Worm (Caenorhabditis elegans) whole organism, early embryonic: Measurements from ENCODE around the gene srsx-18.

Experiments used
- B0310.2 ChIP-seq: sonication (generic microtip); optimal IDR thresholded peaks from 2 replicates; lab custom pipeline; 2016; ENCODE audit warnings: mild to moderate bottlenecking, missing genetic modification characterization, missing compliant biosample characterization
- F13C5.2 ChIP-seq: sonication (generic microtip); optimal IDR thresholded peaks from 2 replicates; lab custom pipeline; 2017; ENCODE audit warnings: mild to moderate bottlenecking, missing genetic modification characterization, inconsistent platforms, missing compliant biosample characterization
- aly-1 ChIP-seq: sonication (generic microtip); optimal IDR thresholded peaks from 2 replicates; lab custom pipeline; 2016; ENCODE audit warnings: missing genetic modification characterization, missing compliant biosample characterization
- ama-1 ChIP-seq: fragments of 150-350 bp; optimal IDR thresholded peaks from 2 replicates; lab custom pipeline; 2014
- ceh-13 ChIP-seq: fragments of 200-800 bp; sonication (Bioruptor generic); optimal IDR thresholded peaks from 2 replicates; lab custom pipeline; 2018; ENCODE audit warnings: mild to moderate bottlenecking, missing genetic modification characterization, missing compliant biosample characterization
- ceh-36 ChIP-seq: sonication (generic microtip); optimal IDR thresholded peaks from 2 replicates; lab custom pipeline; 2016; ENCODE audit warnings: missing genetic modification characterization, inconsistent platforms, missing compliant biosample characterization
- ets-7 ChIP-seq: sonication (generic microtip); optimal IDR thresholded peaks from 2 replicates; lab custom pipeline; 2016; ENCODE audit warnings: missing genotype, missing genetic modification characterization, missing compliant biosample characterization
- flt-1 ChIP-seq: fragments of 200-800 bp; sonication (Bioruptor generic); IDR thresholded peaks from 2 replicates; pipeline ENCODE4 v1.3.6; 2022; ENCODE audit warnings: missing genetic modification characterization, missing compliant biosample characterization
- hmbx-1 ChIP-seq: sonication (generic microtip); optimal IDR thresholded peaks from 2 replicates; lab custom pipeline; 2016; ENCODE audit warnings: mild to moderate bottlenecking, missing genetic modification characterization, missing compliant biosample characterization
- hmg-4 ChIP-seq: fragments of 200-800 bp; sonication (Bioruptor generic); optimal IDR thresholded peaks from 2 replicates; lab custom pipeline; 2018; ENCODE audit warnings: mild to moderate bottlenecking, missing genetic modification characterization, missing compliant biosample characterization
- hnd-1 ChIP-seq: sonication (generic microtip); optimal IDR thresholded peaks from 2 replicates; lab custom pipeline; 2016; ENCODE audit warnings: missing genetic modification characterization, missing compliant biosample characterization
- pes-1 ChIP-seq: fragments of 200-800 bp; sonication (Bioruptor generic); IDR thresholded peaks from 2 replicates; pipeline ENCODE4 v1.3.6; 2022; ENCODE audit warnings: missing genetic modification reagents, missing genetic modification characterization, missing compliant biosample characterization
- scrt-1 ChIP-seq: fragments of 200-800 bp; sonication (Bioruptor generic); IDR thresholded peaks from 2 replicates; pipeline ENCODE4 v1.3.6; 2022; ENCODE audit warnings: missing genetic modification characterization, missing compliant biosample characterization
- sea-1 ChIP-seq: fragments of 200-800 bp; sonication (Bioruptor generic); conservative IDR thresholded peaks from 2 replicates; pipeline ENCODE4 v1.3.6; 2022; ENCODE audit warnings: missing genetic modification characterization, missing compliant biosample characterization
- tbx-11 ChIP-seq: fragments of 200-800 bp; sonication (Bioruptor generic); IDR thresholded peaks from 2 replicates; pipeline ENCODE4 v1.3.6; 2022; ENCODE audit warnings: missing genetic modification characterization, missing compliant biosample characterization
- tbx-37 ChIP-seq: fragments of 200-800 bp; sonication (Bioruptor generic); conservative IDR thresholded peaks from 2 replicates; pipeline ENCODE4 v1.3.6; 2022; ENCODE audit warnings: missing genetic modification reagents, missing genetic modification characterization, missing compliant biosample characterization
- tra-4 ChIP-seq: sonication (generic microtip); optimal IDR thresholded peaks from 2 replicates; lab custom pipeline; 2017; ENCODE audit warnings: missing genetic modification characterization, missing compliant biosample characterization

srsx-18 gene

ce11 chrV:5919887-5920286 is 2.4 kb upstream of the srsx-18 start, which contains the start of gene C04E6.12:
C04E6.12 (minus strand) TSS chrV:5919987.
- TF ChIP-seq scrt-1 (GFP tag; lab: Robert Waterston, UW), result no peak
- no peak for TF ChIP-seq hmbx-1 (tag; lab: Kevin White, UChicago)
- no peak for TF ChIP-seq ama-1 (lab: Kevin White, UChicago)
- no peak for TF ChIP-seq tra-4 (tag; lab: Kevin White, UChicago)
- TF ChIP-seq sea-1, result no peak
- no peak for TF ChIP-seq ceh-13 (GFP tag; lab: Kevin White, UChicago)
- no peak for TF ChIP-seq pes-1 (GFP tag; lab: Robert Waterston, UW)
- TF ChIP-seq tbx-11 (GFP tag; lab: Robert Waterston, UW), result no peak
- no peak for TF ChIP-seq ceh-36 (tag; lab: Kevin White, UChicago)
- no peak for TF ChIP-seq hmg-4 (GFP tag; lab: Kevin White, UChicago)
- no peak for TF ChIP-seq flt-1 (GFP tag; lab: Robert Waterston, UW)
- no peak for TF ChIP-seq F13C5.2 (tag; lab: Kevin White, UChicago)
- TF ChIP-seq aly-1 (tag; lab: Kevin White, UChicago), result no peak
- no peak for TF ChIP-seq tbx-37
- no peak for TF ChIP-seq B0310.2 (tag; lab: Kevin White, UChicago)
- no peak for TF ChIP-seq ets-7 (tag; lab: Kevin White, UChicago)
- TF ChIP-seq hnd-1 (tag; lab: Kevin White, UChicago), result no peak

ce11 chrV:5921761-5922160 is 575 bp upstream of the srsx-18 start:
- TF ChIP-seq pes-1 (GFP tag; lab: Robert Waterston, UW) (no peak), hmbx-1 (tag; lab: Kevin White, UChicago) (no peak), aly-1 (tag; lab: Kevin White, UChicago) (no peak), hmg-4 (GFP tag; lab: Kevin White, UChicago) (no peak), ceh-13 (GFP tag; lab: Kevin White, UChicago) (no peak), B0310.2 (tag; lab: Kevin White, UChicago) (no peak), ets-7 (tag; lab: Kevin White, UChicago) (no peak), tra-4 (tag; lab: Kevin White, UChicago) (no peak), F13C5.2 (tag; lab: Kevin White, UChicago) (no peak), flt-1 (GFP tag; lab: Robert Waterston, UW) (no peak), sea-1 (no peak), tbx-11 (GFP tag; lab: Robert Waterston, UW) (no peak), ama-1 (lab: Kevin White, UChicago) (no peak), scrt-1 (GFP tag; lab: Robert Waterston, UW) (no peak), hnd-1 (tag; lab: Kevin White, UChicago) (no peak), ceh-36 (tag; lab: Kevin White, UChicago) (no peak), tbx-37 (no peak)

DNA sequence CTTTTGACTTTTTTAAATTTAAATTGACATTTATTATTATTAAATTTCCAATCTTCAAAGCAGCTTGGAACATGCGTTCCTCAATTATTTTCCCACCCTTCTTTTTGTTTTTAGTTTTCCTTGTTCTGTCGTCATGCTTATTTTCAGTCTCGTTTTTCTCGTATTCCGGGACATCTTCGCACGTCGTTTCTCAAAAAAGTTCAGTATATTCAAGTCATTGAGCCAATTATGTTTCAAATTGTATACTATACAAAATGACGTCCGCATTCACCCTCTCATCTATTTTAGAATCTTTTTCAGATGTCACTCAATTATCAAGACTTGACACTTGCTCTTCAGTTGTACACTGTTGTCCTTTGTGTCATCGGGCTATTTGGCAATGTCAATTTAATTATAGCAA is 5.0 kb downstream of the srsx-18 start, which contains the start of gene srsx-17:
TSS of gene srsx-17 (plus strand) at position 301 of the 400 bp plus-strand sequence.
- no peak for TF ChIP-seq sea-1
- TF ChIP-seq aly-1 (tag; lab: Kevin White, UChicago), result no peak
- no peak for TF ChIP-seq B0310.2 (tag; lab: Kevin White, UChicago)
- no peak for TF ChIP-seq hmbx-1 (tag; lab: Kevin White, UChicago)
- no peak for TF ChIP-seq pes-1 (GFP tag; lab: Robert Waterston, UW)
- no peak for TF ChIP-seq tbx-37

DNA sequence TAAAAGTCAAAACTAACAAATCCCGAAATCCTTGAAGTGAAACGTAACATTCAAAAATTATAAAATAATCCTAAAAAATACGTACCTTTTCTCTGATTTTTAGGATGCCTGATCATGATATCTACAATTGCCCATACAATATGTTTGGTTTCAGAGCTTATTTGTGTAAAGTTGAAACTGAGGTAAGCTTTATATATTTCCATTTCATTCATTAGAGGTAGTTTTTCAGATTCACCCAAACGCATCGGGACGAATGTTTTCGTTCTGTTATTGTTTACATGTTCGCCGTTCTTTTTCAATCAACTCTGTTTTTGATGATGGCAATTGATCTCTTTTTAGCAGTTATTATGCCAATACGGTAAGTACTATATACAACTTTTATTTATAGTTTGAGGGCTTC is 5.7 kb downstream of the srsx-18 start:
- TF ChIP-seq aly-1 (tag; lab: Kevin White, UChicago) (no peak), scrt-1 (GFP tag; lab: Robert Waterston, UW) (no peak), tbx-37 (no peak), tbx-11 (GFP tag; lab: Robert Waterston, UW) (no peak), ceh-36 (tag; lab: Kevin White, UChicago) (no peak), ceh-13 (GFP tag; lab: Kevin White, UChicago) (no peak), hmg-4 (GFP tag; lab: Kevin White, UChicago) (no peak), F13C5.2 (tag; lab: Kevin White, UChicago) (no peak), B0310.2 (tag; lab: Kevin White, UChicago) (no peak), hnd-1 (tag; lab: Kevin White, UChicago) (no peak), sea-1 (no peak), ets-7 (tag; lab: Kevin White, UChicago) (no peak), ama-1 (lab: Kevin White, UChicago) (no peak), pes-1 (GFP tag; lab: Robert Waterston, UW) (no peak), hmbx-1 (tag; lab: Kevin White, UChicago) (no peak), flt-1 (GFP tag; lab: Robert Waterston, UW) (no peak), tra-4 (tag; lab: Kevin White, UChicago) (no peak)

- TF ChIP-seq scrt-1 (GFP tag; lab: Robert Waterston, UW) (no peak), flt-1 (GFP tag; lab: Robert Waterston, UW) (no peak), tra-4 (tag; lab: Kevin White, UChicago) (no peak), hmg-4 (GFP tag; lab: Kevin White, UChicago) (no peak), B0310.2 (tag; lab: Kevin White, UChicago) (no peak), tbx-11 (GFP tag; lab: Robert Waterston, UW) (no peak), hnd-1 (tag; lab: Kevin White, UChicago) (no peak), ets-7 (tag; lab: Kevin White, UChicago) (no peak), ceh-13 (GFP tag; lab: Kevin White, UChicago) (no peak), hmbx-1 (tag; lab: Kevin White, UChicago) (no peak), tbx-37 (no peak), ama-1 (lab: Kevin White, UChicago) (no peak), aly-1 (tag; lab: Kevin White, UChicago) (no peak)
These were observed 8.3 kb downstream of the srsx-18 start, which contains the start of gene galt-1 for ce11 chrV:5930588-5930987. galt-1 (plus strand) TSS chrV:5930905.

DNA sequence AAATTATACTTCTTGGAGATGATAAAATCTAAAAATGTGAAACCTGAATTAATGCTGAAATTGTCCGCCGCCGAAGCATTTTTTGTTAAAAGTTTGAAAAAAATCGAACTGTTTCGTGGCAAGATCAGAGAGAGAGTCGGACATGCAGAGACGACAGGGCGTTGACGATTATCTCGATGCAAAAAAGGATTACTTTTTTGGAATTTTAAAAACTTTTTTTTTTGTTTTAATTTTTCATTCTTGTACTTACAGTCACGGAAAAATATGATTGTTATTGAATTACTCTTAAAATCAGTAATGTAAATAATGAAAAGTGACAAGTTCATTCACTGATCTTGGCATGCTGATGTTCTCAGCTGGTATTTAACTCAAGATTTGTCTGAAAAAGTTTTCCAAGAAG is 14.4 kb downstream of the srsx-18 start, which contains the start of the genes M03F8.5 and M03F8.7:
TSS of gene M03F8.5 (minus strand) at position 101 of the 400 bp plus-strand sequence.
TSS of gene M03F8.7 (plus strand) at position 249 of the 400 bp plus-strand sequence.
- TF ChIP-seq ceh-36 (tag; lab: Kevin White, UChicago) (no peak), tra-4 (tag; lab: Kevin White, UChicago) (no peak), sea-1 (no peak), tbx-11 (GFP tag; lab: Robert Waterston, UW) (no peak), ceh-13 (GFP tag; lab: Kevin White, UChicago) (no peak), hmbx-1 (tag; lab: Kevin White, UChicago) (no peak), hmg-4 (GFP tag; lab: Kevin White, UChicago) (no peak), B0310.2 (tag; lab: Kevin White, UChicago) (no peak), scrt-1 (GFP tag; lab: Robert Waterston, UW) (no peak), flt-1 (GFP tag; lab: Robert Waterston, UW) (no peak), pes-1 (GFP tag; lab: Robert Waterston, UW) (no peak), tbx-37 (no peak), aly-1 (tag; lab: Kevin White, UChicago) (no peak), hnd-1 (tag; lab: Kevin White, UChicago) (no peak), ets-7 (tag; lab: Kevin White, UChicago) (no peak), ama-1 (lab: Kevin White, UChicago) (no peak), F13C5.2 (tag; lab: Kevin White, UChicago) (no peak)
